Fruit fly (Drosophila melanogaster): ENCODE measurements around the gene Lim1.

DNA sequence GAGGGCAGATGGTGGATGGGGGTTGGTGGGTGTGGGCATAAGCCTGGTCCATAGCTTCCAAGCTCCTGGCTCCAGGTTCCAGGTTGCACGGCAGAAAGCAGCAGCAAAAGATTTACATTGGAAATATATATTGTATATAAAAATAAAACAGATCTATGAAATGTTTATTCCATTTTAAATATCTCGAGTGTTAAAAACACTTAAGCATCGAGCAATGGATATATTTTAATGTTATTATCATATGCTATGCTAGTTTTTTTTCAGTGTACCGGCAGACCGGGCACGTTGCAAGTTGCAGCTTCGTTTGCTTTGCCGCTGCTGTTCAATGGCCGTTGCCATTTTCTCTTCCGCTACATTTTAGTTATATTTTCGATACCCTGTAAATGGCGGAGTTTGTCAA lies 16.7 kb upstream of the Lim1 start:
- TF ChIP-seq psq (optimal IDR thresholded peaks at IDR 0.05) = no peak
- TF ChIP-seq pan (optimal IDR thresholded peaks at IDR 0.05) = no peak
- no peak for TF ChIP-seq CG8478 (optimal IDR thresholded peaks at IDR 0.05)
- TF ChIP-seq usp (GFP tag; optimal IDR thresholded peaks at IDR 0.05) = no peak
- TF ChIP-seq Dll (optimal IDR thresholded peaks at IDR 0.05) = no peak
- no peak for TF ChIP-seq EcR (GFP tag; optimal IDR thresholded peaks at IDR 0.05)

All from whole organism.